Worm (Caenorhabditis elegans): ENCODE results near the gene Y6G8.6.

DNA sequence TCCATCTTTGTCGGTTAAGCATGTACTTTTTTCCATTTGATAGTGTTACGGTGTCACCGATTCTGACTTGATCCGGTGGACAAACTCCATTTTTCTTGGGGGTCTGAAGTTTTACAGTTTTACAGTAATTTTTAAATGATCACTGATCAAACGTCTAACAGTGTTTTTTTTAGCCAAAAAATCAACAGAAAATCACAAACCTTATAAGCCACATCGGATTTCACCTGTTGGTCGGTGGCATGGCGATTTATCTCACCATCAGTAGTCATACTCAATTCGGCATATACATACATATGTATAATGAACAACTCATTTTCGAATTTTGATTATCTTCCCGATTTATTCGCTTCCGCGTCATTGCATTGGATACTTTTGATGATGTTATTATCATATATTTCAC, 8.9 kb downstream of the Y6G8.6 start, which contains the start of gene srz-91:
- TF ChIP-seq unc-120 (tag; optimal IDR thresholded peaks at IDR 0.05; ENCODE audit: poor library complexity, severe bottlenecking): no peak
- no peak for TF ChIP-seq elt-3 (tag; optimal IDR thresholded peaks at IDR 0.05)
- TF ChIP-seq sem-2 (GFP tag; optimal IDR thresholded peaks at IDR 0.05): no peak
- TF ChIP-seq nhr-28 (tag; optimal IDR thresholded peaks at IDR 0.05): no peak
- TF ChIP-seq nhr-237 (tag; optimal IDR thresholded peaks at IDR 0.05): no peak
- TF ChIP-seq unc-62 (GFP tag; optimal IDR thresholded peaks at IDR 0.05): no peak
- TF ChIP-seq mep-1 (tag; optimal IDR thresholded peaks at IDR 0.05): no peak
- no peak for TF ChIP-seq ces-1 (GFP tag; optimal IDR thresholded peaks at IDR 0.05)
- no peak for TF ChIP-seq lin-13 (tag; optimal IDR thresholded peaks at IDR 0.05)
- TF ChIP-seq nhr-76 (tag; optimal IDR thresholded peaks at IDR 0.05): no peak
- TF ChIP-seq blmp-1 (tag; optimal IDR thresholded peaks at IDR 0.05): no peak
- no peak for TF ChIP-seq lsy-2 (tag; optimal IDR thresholded peaks at IDR 0.05)
- no peak for TF ChIP-seq cnd-1 (tag; optimal IDR thresholded peaks at IDR 0.05)
- TF ChIP-seq snpc-4 (tag; optimal IDR thresholded peaks at IDR 0.05): no peak
